Comparison of ENCODE assay signal across 1 fruit fly cellular context in the genomic region with DNA sequence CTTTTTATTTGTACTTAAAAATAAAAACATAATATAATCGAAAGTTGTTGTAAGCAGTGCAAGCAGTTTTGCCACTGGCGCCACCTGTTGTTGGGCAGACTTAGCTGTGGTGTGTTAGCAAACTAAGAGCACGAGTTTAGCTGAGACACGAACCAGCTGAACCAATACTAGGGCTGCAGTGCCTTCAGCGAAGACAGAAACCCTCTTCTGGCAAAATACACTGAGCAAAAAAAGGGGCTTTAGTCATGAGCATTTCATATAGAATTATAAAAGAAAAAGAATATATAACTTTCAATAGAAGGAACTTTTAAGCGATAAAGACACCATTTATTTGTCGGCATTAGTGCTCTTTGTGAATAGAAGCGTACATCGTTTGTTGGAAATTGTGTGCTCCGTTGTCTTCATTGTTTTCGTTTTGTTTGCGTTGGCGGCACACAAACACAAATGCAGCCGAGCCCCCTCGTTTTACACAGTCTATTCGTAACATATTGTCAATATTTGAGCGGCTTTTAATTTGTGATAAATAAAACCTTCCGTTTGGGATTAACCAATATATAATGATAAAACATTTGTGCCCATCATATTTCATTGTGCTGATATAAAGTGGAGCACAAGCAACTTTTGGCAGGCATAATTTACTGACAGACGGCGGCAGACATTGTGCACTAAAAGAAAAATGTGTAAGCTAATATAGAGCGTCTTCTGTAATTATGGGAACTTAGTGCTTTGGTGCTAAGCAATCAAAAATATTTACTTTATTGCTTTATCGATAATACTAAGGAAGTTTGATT.
TF ChIP-seq lines count a peak whose summit lies in the region.

No protein-coding gene starts in this region.

TF ChIP-seq in whole organism, embryonic, 481 proteins besides CTCF, POLR2A, EP300 and RAD21 (continued from another document and continues in another):
- TF ChIP-seq unc-4 (GFP tag; IDR thresholded peaks at IDR 0.05; lab: Robert Waterston, UW; ENCODE audit: partially characterized antibody) (peak; percentile 21; the same call in 1 of the 2 replicates), lola (GFP tag; optimal IDR thresholded peaks at IDR 0.05; lab: Kevin White, UChicago) (peak in 1 of 3 experiments; percentile 79), croc (GFP tag; conservative IDR thresholded peaks at IDR 0.05; lab: Robert Waterston, UW) (peak; percentile 18; the same call in 1 of the 3 replicates), gsb (GFP tag; IDR thresholded peaks at IDR 0.05; lab: Robert Waterston, UW) (no peak; the same call in 1 of the 2 replicates), Lhr (GFP tag; optimal IDR thresholded peaks at IDR 0.05; lab: Kevin White, UChicago) (peak; percentile 81), Dll (GFP tag; IDR thresholded peaks at IDR 0.05; lab: Robert Waterston, UW; ENCODE audit: partially characterized antibody) (no peak), Adf1 (GFP tag; IDR thresholded peaks at IDR 0.05; lab: Robert Waterston, UW) (peak; percentile 10), chinmo (GFP tag; IDR thresholded peaks at IDR 0.05; lab: Robert Waterston, UW; ENCODE audit: partially characterized antibody) (peak; percentile 73; the same call in 1 of the 4 replicates), CG12155 (GFP tag; optimal IDR thresholded peaks at IDR 0.05; lab: Kevin White, UChicago) (peak; percentile 55), Optix (GFP tag; IDR thresholded peaks at IDR 0.05; lab: Robert Waterston, UW) (peak; percentile 60; the same call in 2 of the 3 replicates), CG10979 (tag; optimal IDR thresholded peaks at IDR 0.05; lab: Kevin White, UChicago) (peak; percentile 63), chn (GFP tag; optimal IDR thresholded peaks at IDR 0.05; lab: Kevin White, UChicago) (peak; percentile 80), ranshi (GFP tag; IDR thresholded peaks at IDR 0.05; lab: Robert Waterston, UW) (peak; percentile 84), CG2116 (GFP tag; optimal IDR thresholded peaks at IDR 0.05; lab: Kevin White, UChicago) (peak; percentile 48), CG15514 (GFP tag; optimal IDR thresholded peaks at IDR 0.05; lab: Kevin White, UChicago) (peak; percentile 78), CG11504 (tag; optimal IDR thresholded peaks at IDR 0.05; lab: Kevin White, UChicago) (peak; percentile 75), Rx (GFP tag; IDR thresholded peaks at IDR 0.05; lab: Robert Waterston, UW) (peak; percentile 57), Hr78 (GFP tag; optimal IDR thresholded peaks at IDR 0.05; lab: Kevin White, UChicago) (no peak), CG7987 (GFP tag; optimal IDR thresholded peaks at IDR 0.05; lab: Kevin White, UChicago) (peak; percentile 21), CG16815 (GFP tag; optimal IDR thresholded peaks at IDR 0.05; lab: Kevin White, UChicago) (peak; percentile 54), CG17328 (GFP tag; IDR thresholded peaks at IDR 0.05; lab: Robert Waterston, UW) (peak; percentile 74), gt (GFP tag; IDR thresholded peaks at IDR 0.05; lab: Robert Waterston, UW) (0 out of 2 replicates have a peak, but pooled peaks have one; percentile 11), Taf1 (GFP tag; IDR thresholded peaks at IDR 0.05; lab: Robert Waterston, UW) (peak; percentile 56), Tbp (GFP tag; optimal IDR thresholded peaks at IDR 0.05; lab: Kevin White, UChicago) (no peak), eve (GFP tag; optimal IDR thresholded peaks at IDR 0.05; lab: Kevin White, UChicago) (peak in 1 of 2 experiments; percentile 86), da (GFP tag; optimal IDR thresholded peaks at IDR 0.05; lab: Kevin White, UChicago) (no peak), scrt (GFP tag; optimal IDR thresholded peaks at IDR 0.05; lab: Kevin White, UChicago) (peak; percentile 42), Hr39 (optimal IDR thresholded peaks at IDR 0.05; lab: Kevin White, UChicago) (no peak), CG10565 (GFP tag; optimal IDR thresholded peaks at IDR 0.05; lab: Kevin White, UChicago) (no peak), Spps (tag; optimal IDR thresholded peaks at IDR 0.05; lab: Kevin White, UChicago) (peak; percentile 6), CG7372 (GFP tag; IDR thresholded peaks at IDR 0.05; lab: Robert Waterston, UW) (peak; percentile 49), hth (optimal IDR thresholded peaks at IDR 0.05; lab: Kevin White, UChicago) (no peak), maf-S (GFP tag; optimal IDR thresholded peaks at IDR 0.05; lab: Kevin White, UChicago) (peak; percentile 53), twi (tag; optimal IDR thresholded peaks at IDR 0.05; lab: Kevin White, UChicago) (no peak), cas (GFP tag; IDR thresholded peaks at IDR 0.05; lab: Robert Waterston, UW) (peak; percentile 75), Usf (GFP tag; optimal IDR thresholded peaks at IDR 0.05; lab: Kevin White, UChicago) (peak; percentile 50), CG2129 (GFP tag; IDR thresholded peaks at IDR 0.05; lab: Robert Waterston, UW; ENCODE audit: partially characterized antibody) (no peak), CG1602 (GFP tag; optimal IDR thresholded peaks at IDR 0.05; lab: Kevin White, UChicago) (peak; percentile 49), Dref (GFP tag; IDR thresholded peaks at IDR 0.05; lab: Robert Waterston, UW) (peak; percentile 42), CG6683 (GFP tag; optimal IDR thresholded peaks at IDR 0.05; lab: Kevin White, UChicago) (peak; percentile 44), ci (GFP tag; IDR thresholded peaks at IDR 0.05; lab: Robert Waterston, UW) (peak; percentile 91), CG11247 (GFP tag; IDR thresholded peaks at IDR 0.05; lab: Robert Waterston, UW) (peak; percentile 63), fd3F (GFP tag; optimal IDR thresholded peaks at IDR 0.05; lab: Kevin White, UChicago) (peak; percentile 23), NfI (GFP tag; optimal IDR thresholded peaks at IDR 0.05; lab: Kevin White, UChicago) (peak; percentile 59), exex (tag; optimal IDR thresholded peaks at IDR 0.05; lab: Kevin White, UChicago) (peak; percentile 62), ems (GFP tag; optimal IDR thresholded peaks at IDR 0.05; lab: Kevin White, UChicago) (peak; percentile 72), CG6175 (GFP tag; IDR thresholded peaks at IDR 0.05; lab: Robert Waterston, UW) (peak; percentile 54; the same call in 1 of the 3 replicates), CG8359 (GFP tag; optimal IDR thresholded peaks at IDR 0.05; lab: Kevin White, UChicago; ENCODE audit: borderline replicate concordance) (no peak), hbn (GFP tag; IDR thresholded peaks at IDR 0.05; lab: Robert Waterston, UW; ENCODE audit: partially characterized antibody) (no peak), CG18764 (GFP tag; optimal IDR thresholded peaks at IDR 0.05; lab: Kevin White, UChicago) (peak; percentile 60), Atf-2 (GFP tag; optimal IDR thresholded peaks at IDR 0.05; lab: Kevin White, UChicago) (peak; percentile 34), CG30403 (GFP tag; optimal IDR thresholded peaks at IDR 0.05; lab: Kevin White, UChicago) (peak; percentile 36), Oaz (GFP tag; IDR thresholded peaks at IDR 0.05; lab: Robert Waterston, UW) (peak; percentile 47), chm (GFP tag; IDR thresholded peaks at IDR 0.05; lab: Robert Waterston, UW) (peak; percentile 81), CG10431 (GFP tag; optimal IDR thresholded peaks at IDR 0.05; lab: Kevin White, UChicago) (peak; percentile 80), CG34376 (GFP tag; optimal IDR thresholded peaks at IDR 0.05; lab: Kevin White, UChicago) (peak; percentile 13), Camta (GFP tag; optimal IDR thresholded peaks at IDR 0.05; lab: Kevin White, UChicago) (no peak), Mes4 (GFP tag; optimal IDR thresholded peaks at IDR 0.05; lab: Kevin White, UChicago) (no peak), D (optimal IDR thresholded peaks at IDR 0.05; lab: Kevin White, UChicago) (no peak), D (GFP tag; optimal IDR thresholded peaks at IDR 0.05; lab: Kevin White, UChicago) (peak; percentile 79), CG2199 (GFP tag; IDR thresholded peaks at IDR 0.05; lab: Robert Waterston, UW) (peak; percentile 94), CG10366 (GFP tag; IDR thresholded peaks at IDR 0.05; lab: Robert Waterston, UW) (peak; percentile 73), CG2889 (GFP tag; IDR thresholded peaks at IDR 0.05; lab: Robert Waterston, UW) (peak; percentile 51; the same call in 2 of the 3 replicates), HmgD (GFP tag; optimal IDR thresholded peaks at IDR 0.05; lab: Kevin White, UChicago) (peak; percentile 88), CG43689 (GFP tag; IDR thresholded peaks at IDR 0.05; lab: Robert Waterston, UW) (peak; percentile 18; the same call in 1 of the 2 replicates), Fer1 (GFP tag; optimal IDR thresholded peaks at IDR 0.05; lab: Kevin White, UChicago) (peak; percentile 82), cg (GFP tag; optimal IDR thresholded peaks at IDR 0.05; lab: Kevin White, UChicago) (peak; percentile 62), zfh1 (GFP tag; IDR thresholded peaks at IDR 0.05; lab: Robert Waterston, UW) (peak; percentile 78), stc (GFP tag; IDR thresholded peaks at IDR 0.05; lab: Robert Waterston, UW) (peak; percentile 80), trh (GFP tag; optimal IDR thresholded peaks at IDR 0.05; lab: Kevin White, UChicago) (peak; percentile 40), CG8765 (GFP tag; IDR thresholded peaks at IDR 0.05; lab: Robert Waterston, UW) (peak; percentile 72), lmd (GFP tag; IDR thresholded peaks at IDR 0.05; lab: Robert Waterston, UW) (peak; percentile 80), NC2α (GFP tag; optimal IDR thresholded peaks at IDR 0.05; lab: Kevin White, UChicago) (no peak), btn (GFP tag; optimal IDR thresholded peaks at IDR 0.05; lab: Kevin White, UChicago) (no peak), pum (GFP tag; optimal IDR thresholded peaks at IDR 0.05; lab: Kevin White, UChicago) (peak; percentile 14), Neu2 (GFP tag; optimal IDR thresholded peaks at IDR 0.05; lab: Kevin White, UChicago; ENCODE audit: borderline replicate concordance) (no peak), CG6689 (GFP tag; IDR thresholded peaks at IDR 0.05; lab: Robert Waterston, UW) (peak; percentile 46; the same call in 1 of the 2 replicates), dan (GFP tag; IDR thresholded peaks at IDR 0.05; lab: Robert Waterston, UW) (no peak), CG16863 (GFP tag; optimal IDR thresholded peaks at IDR 0.05; lab: Kevin White, UChicago) (no peak), sc (optimal IDR thresholded peaks at IDR 0.05; lab: Kevin White, UChicago) (no peak), sc (GFP tag; optimal IDR thresholded peaks at IDR 0.05; lab: Kevin White, UChicago) (peak; percentile 41), pita (GFP tag; optimal IDR thresholded peaks at IDR 0.05; lab: Kevin White, UChicago) (peak; percentile 91), CoRest (tag; optimal IDR thresholded peaks at IDR 0.05; lab: Kevin White, UChicago) (peak; percentile 60), odd (GFP tag; optimal IDR thresholded peaks at IDR 0.05; lab: Kevin White, UChicago) (peak; percentile 90), CG11695 (GFP tag; IDR thresholded peaks at IDR 0.05; lab: Robert Waterston, UW) (peak; percentile 62), lab (GFP tag; optimal IDR thresholded peaks at IDR 0.05; lab: Kevin White, UChicago) (peak; percentile 87), CG15479 (GFP tag; optimal IDR thresholded peaks at IDR 0.05; lab: Kevin White, UChicago) (no peak), Side (GFP tag; optimal IDR thresholded peaks at IDR 0.05; lab: Kevin White, UChicago) (no peak), fd102C (GFP tag; optimal IDR thresholded peaks at IDR 0.05; lab: Kevin White, UChicago) (no peak), Dbx (GFP tag; IDR thresholded peaks at IDR 0.05; lab: Robert Waterston, UW) (peak; percentile 84), ara (GFP tag; IDR thresholded peaks at IDR 0.05; lab: Robert Waterston, UW) (peak; percentile 79), CG14014 (GFP tag; IDR thresholded peaks at IDR 0.05; lab: Robert Waterston, UW) (peak; percentile 82), CG12659 (GFP tag; optimal IDR thresholded peaks at IDR 0.05; lab: Kevin White, UChicago) (peak; percentile 66), Opbp (GFP tag; IDR thresholded peaks at IDR 0.05; lab: Robert Waterston, UW; ENCODE audit: partially characterized antibody) (peak; percentile 37; the same call in 1 of the 3 replicates), Hr51 (GFP tag; optimal IDR thresholded peaks at IDR 0.05; lab: Kevin White, UChicago) (peak; percentile 50 to 70), Atf3 (GFP tag; optimal IDR thresholded peaks at IDR 0.05; lab: Kevin White, UChicago) (no peak), CG1603 (tag; optimal IDR thresholded peaks at IDR 0.05; lab: Kevin White, UChicago) (peak; percentile 58), lilli (GFP tag; optimal IDR thresholded peaks at IDR 0.05; lab: Kevin White, UChicago) (peak; percentile 75), HLHmδ (GFP tag; optimal IDR thresholded peaks at IDR 0.05; lab: Kevin White, UChicago) (peak; percentile 59), pros (GFP tag; optimal IDR thresholded peaks at IDR 0.05; lab: Kevin White, UChicago) (no peak), Hsf (GFP tag; optimal IDR thresholded peaks at IDR 0.05; lab: Kevin White, UChicago) (peak; percentile 71), org-1 (GFP tag; optimal IDR thresholded peaks at IDR 0.05; lab: Kevin White, UChicago) (peak; percentile 34), dimm (GFP tag; IDR thresholded peaks at IDR 0.05; lab: Robert Waterston, UW) (no peak; the same call in 1 of the 2 replicates), Ravus (GFP tag; IDR thresholded peaks at IDR 0.05; lab: Robert Waterston, UW) (peak; percentile 18; the same call in 1 of the 2 replicates), dm (GFP tag; optimal IDR thresholded peaks at IDR 0.05; lab: Kevin White, UChicago) (peak; percentile 37), shn (GFP tag; optimal IDR thresholded peaks at IDR 0.05; lab: Kevin White, UChicago) (peak; percentile 19), Bteb2 (GFP tag; optimal IDR thresholded peaks at IDR 0.05; lab: Kevin White, UChicago) (peak; percentile 31), Dip2 (GFP tag; IDR thresholded peaks at IDR 0.05; lab: Robert Waterston, UW) (peak; percentile 86), CG10209 (GFP tag; optimal IDR thresholded peaks at IDR 0.05; lab: Kevin White, UChicago) (peak; percentile 72), pb (GFP tag; optimal IDR thresholded peaks at IDR 0.05; lab: Kevin White, UChicago) (no peak), CG4707 (GFP tag; optimal IDR thresholded peaks at IDR 0.05; lab: Kevin White, UChicago) (peak; percentile 74), Bgb (GFP tag; IDR thresholded peaks at IDR 0.05; lab: Robert Waterston, UW; ENCODE audit: partially characterized antibody) (peak; percentile 65), toy (GFP tag; IDR thresholded peaks at IDR 0.05; lab: Robert Waterston, UW) (no peak), peb (GFP tag; IDR thresholded peaks at IDR 0.05; lab: Robert Waterston, UW) (peak; percentile 53), Nf-YC (tag; optimal IDR thresholded peaks at IDR 0.05; lab: Kevin White, UChicago) (peak; percentile 45), CG5180 (GFP tag; optimal IDR thresholded peaks at IDR 0.05; lab: Kevin White, UChicago) (peak; percentile 51), zf30C (GFP tag; optimal IDR thresholded peaks at IDR 0.05; lab: Kevin White, UChicago) (peak; percentile 96), CG4854 (GFP tag; optimal IDR thresholded peaks at IDR 0.05; lab: Kevin White, UChicago) (peak; percentile 68), ash1 (GFP tag; optimal IDR thresholded peaks at IDR 0.05; lab: Kevin White, UChicago) (no peak)
